Fruit fly (Drosophila melanogaster): ENCODE results near the gene Rab40.

dm6 chrX:12463560-12463959 lies 648 bp upstream of the Rab40 start:
- TF ChIP-seq psq (optimal IDR thresholded peaks at IDR 0.05), result no peak
- no peak for TF ChIP-seq CG8478 (optimal IDR thresholded peaks at IDR 0.05)

Data from whole organism.